Worm (Caenorhabditis elegans) whole organism, L1 larva: ENCODE data around the gene F20G2.1.

Experiments used
- fos-1 ChIP-seq: fragments of 150-350 bp; optimal IDR thresholded peaks from 2 replicates; lab custom pipeline; 2014; ENCODE audit warnings: missing biosample characterization, missing genetic modification characterization
- lsy-2 ChIP-seq, 2 experiments: fragments of 150-350 bp; optimal IDR thresholded peaks; 2 replicates each; lab custom pipeline; 2014; ENCODE audit warnings: missing biosample characterization in 2 of 2, missing genetic modification characterization in 2 of 2
- nhr-237 ChIP-seq: fragments of 150-350 bp; optimal IDR thresholded peaks from 2 replicates; lab custom pipeline; 2014; ENCODE audit warnings: missing biosample characterization, missing genetic modification characterization
- nhr-76 ChIP-seq: sonication (generic microtip); optimal IDR thresholded peaks from 2 replicates; lab custom pipeline; 2017; ENCODE audit warnings: missing biosample characterization, missing genetic modification characterization
- sox-4 ChIP-seq: sonication (generic microtip); optimal IDR thresholded peaks from 2 replicates; lab custom pipeline; 2016; ENCODE audit warnings: missing genetic modification characterization, missing compliant biosample characterization
- zag-1 ChIP-seq: fragments of 150-350 bp; optimal IDR thresholded peaks from 2 replicates; lab custom pipeline; 2014; ENCODE audit warnings: missing biosample characterization, missing genetic modification characterization
- ztf-11 ChIP-seq, 2 experiments: sonication (generic microtip); optimal IDR thresholded peaks; 2 replicates each; lab custom pipeline; 2016 to 2017; ENCODE audit warnings: missing genetic modification characterization in 2 of 2, missing biosample characterization in 1 of 2, missing compliant biosample characterization in 1 of 2

ce11 chrV:13775529-13775928, 22.1 kb upstream of the F20G2.1 start, which contains the start of gene F53C11.1:
- TF ChIP-seq nhr-76 (no peak), sox-4 (tag; lab: Kevin White, UChicago) (no peak), ztf-11 (tag; optimal IDR thresholded peaks at IDR 0.05; lab: Kevin White, UChicago) (no peak), nhr-237 (no peak), fos-1 (tag; lab: Kevin White, UChicago) (no peak), lsy-2 (tag; optimal IDR thresholded peaks at IDR 0.05; lab: Kevin White, UChicago) (no peak), zag-1 (tag; lab: Kevin White, UChicago) (no peak)
